Fruit fly (Drosophila melanogaster) whole organism, embryonic: Measurements from ENCODE around the gene se.

Experiments used
- CG11247 ChIP-seq: fragments of 200-800 bp; sonication (Bioruptor generic); IDR thresholded peaks from 2 replicates; pipeline ENCODE4 v1.3.6; 2022; ENCODE audit warnings: missing biosample characterization, missing genetic modification characterization
- CG12104 ChIP-seq: fragments of 200-800 bp; sonication (Bioruptor generic); optimal IDR thresholded peaks from 3 replicates; lab custom pipeline; 2016; ENCODE audit warnings: missing biosample characterization, missing genetic modification characterization
- CG15696 ChIP-seq: fragments of 200-800 bp; sonication (Bioruptor generic); optimal IDR thresholded peaks from 2 replicates; lab custom pipeline; 2019; ENCODE audit warnings: missing biosample characterization, mild to moderate bottlenecking, missing genetic modification characterization, moderate library complexity
- CG7963 ChIP-seq: fragments of 200-800 bp; sonication (Bioruptor generic); IDR thresholded peaks from 3 replicates; pipeline ENCODE4 v1.3.6; 2022; ENCODE audit warnings: missing biosample characterization, missing genetic modification characterization; ENCODE audit not compliant: partially characterized antibody
- Mes4 ChIP-seq: fragments of 200-800 bp; sonication (Bioruptor generic); optimal IDR thresholded peaks from 2 replicates; lab custom pipeline; 2016; ENCODE audit warnings: missing biosample characterization, missing genetic modification characterization
- klu ChIP-seq: fragments of 200-800 bp; sonication (Bioruptor generic); IDR thresholded peaks from 2 replicates; pipeline ENCODE4 v1.3.6; 2022; ENCODE audit warnings: missing biosample characterization, missing genetic modification characterization
- luna ChIP-seq: fragments of 200-800 bp; sonication (Bioruptor generic); optimal IDR thresholded peaks from 2 replicates; lab custom pipeline; 2016; ENCODE audit warnings: missing biosample characterization, missing genetic modification characterization
- shn ChIP-seq: fragments of 200-800 bp; sonication (Bioruptor generic); optimal IDR thresholded peaks from 3 replicates; lab custom pipeline; 2016; ENCODE audit warnings: missing biosample characterization, missing genetic modification characterization
- slbo ChIP-seq: fragments of 200-800 bp; sonication (Bioruptor generic); IDR thresholded peaks from 2 replicates; pipeline ENCODE4 v1.3.6; 2022; ENCODE audit warnings: missing biosample characterization, missing genetic modification characterization
- trem ChIP-seq: fragments of 200-800 bp; optimal IDR thresholded peaks from 3 replicates; lab custom pipeline; 2019; ENCODE audit warnings: missing biosample characterization, mild to moderate bottlenecking, missing genetic modification characterization, moderate library complexity
- ttk ChIP-seq: fragments of 200-800 bp; sonication (Bioruptor generic); IDR thresholded peaks from 2 replicates; pipeline ENCODE4 v2.1.2; 2022; ENCODE audit warnings: missing biosample characterization, missing genetic modification characterization

DNA sequence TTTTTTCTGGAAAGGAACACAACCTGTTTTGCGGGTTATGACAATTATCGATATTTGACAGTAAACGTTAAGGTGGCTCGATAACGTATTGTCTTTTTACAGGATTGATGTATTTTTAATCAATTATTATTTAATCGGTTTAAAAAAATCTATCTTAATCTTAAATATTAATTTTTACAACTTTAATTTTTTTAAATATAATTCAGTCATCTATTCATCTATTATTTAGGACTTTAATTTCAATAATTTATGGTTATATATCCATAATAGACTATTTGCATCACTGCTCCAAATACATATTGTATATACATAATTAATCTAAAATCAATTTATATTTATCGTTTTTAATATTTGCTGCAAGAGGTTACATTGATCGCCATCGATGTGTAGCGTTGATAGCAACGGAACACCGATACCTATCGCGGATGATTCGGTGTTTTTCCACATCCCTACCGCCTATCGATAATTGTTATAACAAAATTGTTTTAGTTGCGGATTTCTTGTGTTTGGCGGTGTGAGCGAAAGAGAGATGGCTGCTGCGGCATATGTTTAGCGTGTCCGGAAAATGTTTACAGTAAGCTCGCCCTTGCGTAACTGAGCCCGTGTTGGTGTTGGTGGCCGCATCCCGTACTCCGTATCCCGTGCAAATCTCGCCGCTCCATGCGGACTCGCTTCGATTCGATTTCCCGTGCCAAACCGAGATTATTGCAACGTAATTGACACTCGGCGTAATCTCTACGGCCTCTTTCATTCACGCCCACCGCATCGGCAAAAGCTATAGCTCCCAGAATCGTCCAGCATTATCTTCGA is 4.7 kb downstream of the se start, which contains the start of the genes GstO1 and foi:
- peak; percentile 14 for TF ChIP-seq Mes4 (GFP tag; lab: Kevin White, UChicago)
- TF ChIP-seq slbo, result peak; percentile 68
- no peak for TF ChIP-seq CG15696 (tag; lab: Kevin White, UChicago)
- TF ChIP-seq shn, result no peak
- no peak for TF ChIP-seq luna (GFP tag; lab: Kevin White, UChicago)
- TF ChIP-seq CG7963, result peak; percentile 100
- no peak for TF ChIP-seq ttk
- no peak for TF ChIP-seq CG12104 (GFP tag; lab: Kevin White, UChicago)
- no peak for TF ChIP-seq klu (GFP tag; lab: Robert Waterston, UW)
- peak; percentile 54 for TF ChIP-seq CG11247 (GFP tag; lab: Robert Waterston, UW)
- TF ChIP-seq trem (tag; lab: Kevin White, UChicago), result peak; percentile 66
